Worm (Caenorhabditis elegans): ENCODE results near the gene ddl-3.

- no peak for TF ChIP-seq scrt-1 (GFP tag; IDR thresholded peaks at IDR 0.05)
- no peak for TF ChIP-seq ama-1 (optimal IDR thresholded peaks at IDR 0.05)
Observed at ce11 chrII:14393766-14394165, 49.5 kb upstream of the ddl-3 start.

Measured in whole organism, early embryonic.